Fruit fly (Drosophila melanogaster): ENCODE measurements around the gene Muc30E.
A peak's percentile ranks its signal among the peaks of the same experiment; 100 is the strongest.

Muc30E gene

DNA sequence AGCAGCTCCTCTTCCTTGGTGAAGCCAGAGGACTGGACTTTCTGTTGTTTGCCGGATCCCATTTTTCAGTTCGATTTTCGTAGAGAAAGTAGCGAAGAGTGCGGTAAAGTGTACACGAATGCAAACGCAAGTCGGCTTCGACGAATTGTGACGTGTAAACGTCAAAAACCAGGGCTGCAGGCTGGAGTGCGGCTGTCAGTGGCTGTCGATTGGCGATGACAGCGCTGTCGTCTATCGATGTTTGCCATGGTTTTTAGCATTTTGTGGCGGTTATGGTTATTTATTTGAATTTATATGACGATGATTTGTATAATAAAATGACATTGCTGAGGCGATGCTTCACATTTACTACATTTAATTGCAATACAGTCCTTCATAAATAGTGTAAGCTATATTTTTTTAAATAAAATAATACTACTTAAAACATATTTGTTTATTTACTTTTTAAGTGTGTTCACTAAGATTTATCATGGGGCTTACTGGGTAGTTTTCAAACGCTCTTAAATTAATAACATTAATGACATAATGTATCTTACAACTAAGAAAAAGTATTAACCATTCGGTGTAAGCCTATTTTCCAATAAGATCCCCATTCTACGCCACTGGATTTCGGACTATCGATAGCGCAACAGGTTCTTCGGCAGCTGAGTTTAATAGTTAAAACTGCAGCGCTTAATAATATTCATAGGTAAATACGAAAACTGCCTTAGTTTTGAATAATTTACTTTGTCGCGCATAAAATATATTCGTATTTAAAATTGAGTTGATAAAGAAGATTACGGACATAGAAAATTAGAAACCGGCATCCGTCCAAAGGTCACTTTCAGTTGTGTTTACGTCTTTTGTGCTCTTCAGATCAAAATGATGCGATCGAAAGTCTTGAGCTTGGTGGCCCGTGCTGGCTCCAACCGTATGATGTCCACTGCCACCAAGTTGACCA is 15.4 kb upstream of the Muc30E start, which contains the start of the genes CG5885 and CG4598:
CG5885 (minus strand) TSS at position 311 of the 940 bp plus-strand sequence.
CG4598 (plus strand) TSS at position 599 of the 940 bp plus-strand sequence.
- peak; percentile 67 for TF ChIP-seq Sox14 (GFP tag; optimal IDR thresholded peaks at IDR 0.05)
- TF ChIP-seq achi (GFP tag; optimal IDR thresholded peaks at IDR 0.05) = peak; percentile 100
- TF ChIP-seq Sox15 (GFP tag; optimal IDR thresholded peaks at IDR 0.05) = peak; percentile 56
- TF ChIP-seq dac (GFP tag; optimal IDR thresholded peaks at IDR 0.05) = peak; percentile 33
- peak; percentile 75 for TF ChIP-seq Eip75B (GFP tag; optimal IDR thresholded peaks at IDR 0.05)
- peak; percentile 76 for TF ChIP-seq CG6163 (GFP tag; IDR thresholded peaks at IDR 0.05)
- peak; percentile 21 for TF ChIP-seq CG1621 (tag; optimal IDR thresholded peaks at IDR 0.05)
- peak; percentile 80 for TF ChIP-seq CG16779 (tag; optimal IDR thresholded peaks at IDR 0.05)
- TF ChIP-seq salr (GFP tag; optimal IDR thresholded peaks at IDR 0.05) = peak in 1 of 2 experiments; percentile 79
- TF ChIP-seq fd59A (GFP tag; optimal IDR thresholded peaks at IDR 0.05) = peak; percentile 32
- no peak for TF ChIP-seq fd85E (GFP tag; optimal IDR thresholded peaks at IDR 0.05)
- TF ChIP-seq Sox102F (GFP tag; optimal IDR thresholded peaks at IDR 0.05) = peak; percentile 71
- TF ChIP-seq Ets21C (GFP tag; optimal IDR thresholded peaks at IDR 0.05) = peak; percentile 57
- TF ChIP-seq CG31627 (GFP tag; optimal IDR thresholded peaks at IDR 0.05) = peak; percentile 57
- peak; percentile 77 for TF ChIP-seq lz (GFP tag; optimal IDR thresholded peaks at IDR 0.05)
- peak; percentile 35 for TF ChIP-seq dsx (GFP tag; optimal IDR thresholded peaks at IDR 0.05; ENCODE audit: poor library complexity, severe bottlenecking)
- peak; percentile 85 for TF ChIP-seq CG9139 (GFP tag; optimal IDR thresholded peaks at IDR 0.05)
- TF ChIP-seq Eip93F (GFP tag; optimal IDR thresholded peaks at IDR 0.05) = peak; percentile 88
- peak; percentile 76 for TF ChIP-seq svp (GFP tag)
- TF ChIP-seq CG10669 (GFP tag; optimal IDR thresholded peaks at IDR 0.05) = peak; percentile 53
- peak; percentile 58 for TF ChIP-seq Ets96B (tag; optimal IDR thresholded peaks at IDR 0.05)
- TF ChIP-seq Eip78C (GFP tag) = peak; percentile 84
- peak; percentile 45 for TF ChIP-seq fkh (GFP tag; optimal IDR thresholded peaks at IDR 0.05)
- peak; percentile 55 for TF ChIP-seq cyc (GFP tag; optimal IDR thresholded peaks at IDR 0.05)
- peak; percentile 82 for TF ChIP-seq esn (GFP tag; optimal IDR thresholded peaks at IDR 0.05)
- TF ChIP-seq eg (GFP tag; IDR thresholded peaks at IDR 0.05) = peak; percentile 80
- TF ChIP-seq CG3919 (GFP tag; optimal IDR thresholded peaks at IDR 0.05) = peak; percentile 76
- no peak; the same call in none of the 2 replicates for TF ChIP-seq CG15336 (GFP tag; IDR thresholded peaks at IDR 0.05)
- TF ChIP-seq CG6808 (GFP tag; optimal IDR thresholded peaks at IDR 0.05) = peak; percentile 79
- TF ChIP-seq CG11762 (GFP tag; optimal IDR thresholded peaks at IDR 0.05; ENCODE audit: insufficient read depth) = peak; percentile 47
- peak; percentile 29; the same call in 1 of the 2 replicates for TF ChIP-seq CG11294 (GFP tag; IDR thresholded peaks at IDR 0.05)
- peak; percentile 87 for TF ChIP-seq net (GFP tag; optimal IDR thresholded peaks at IDR 0.05)
- TF ChIP-seq Smox (GFP tag; optimal IDR thresholded peaks at IDR 0.05) = peak; percentile 76
- peak; percentile 54 for TF ChIP-seq vri (GFP tag; optimal IDR thresholded peaks at IDR 0.05)
- TF ChIP-seq CG34406 (GFP tag; optimal IDR thresholded peaks at IDR 0.05) = peak; percentile 79
- TF ChIP-seq ss (GFP tag; optimal IDR thresholded peaks at IDR 0.05) = peak; percentile 83 to 86
- TF ChIP-seq CG6854 (GFP tag; optimal IDR thresholded peaks at IDR 0.05) = peak; percentile 7
- TF ChIP-seq spab (GFP tag; optimal IDR thresholded peaks at IDR 0.05) = peak; percentile 64
- peak; percentile 75 for TF ChIP-seq Hr39 (GFP tag; optimal IDR thresholded peaks at IDR 0.05)
- TF ChIP-seq CG32006 (GFP tag; optimal IDR thresholded peaks at IDR 0.05) = peak; percentile 73
- peak; percentile 50 for TF ChIP-seq Blimp-1 (GFP tag; optimal IDR thresholded peaks at IDR 0.05)
- TF ChIP-seq acj6 (GFP tag; optimal IDR thresholded peaks at IDR 0.05) = peak; percentile 76
- peak; percentile 84 for TF ChIP-seq CG10631 (GFP tag; optimal IDR thresholded peaks at IDR 0.05)
- peak; percentile 68 for TF ChIP-seq Lpt (GFP tag; optimal IDR thresholded peaks at IDR 0.05)
- TF ChIP-seq CG6276 (GFP tag; optimal IDR thresholded peaks at IDR 0.05) = peak; percentile 90
- peak; percentile 46 for TF ChIP-seq topi (GFP tag; optimal IDR thresholded peaks at IDR 0.05)
- TF ChIP-seq CG7368 (GFP tag; optimal IDR thresholded peaks at IDR 0.05) = peak; percentile 50
- TF ChIP-seq CG11902 (GFP tag; optimal IDR thresholded peaks at IDR 0.05) = peak; percentile 15
- peak; percentile 62 for TF ChIP-seq CG8632 (GFP tag; optimal IDR thresholded peaks at IDR 0.05)
